2 fruit fly cellular contexts compared by ENCODE assay signal in the genomic region with DNA sequence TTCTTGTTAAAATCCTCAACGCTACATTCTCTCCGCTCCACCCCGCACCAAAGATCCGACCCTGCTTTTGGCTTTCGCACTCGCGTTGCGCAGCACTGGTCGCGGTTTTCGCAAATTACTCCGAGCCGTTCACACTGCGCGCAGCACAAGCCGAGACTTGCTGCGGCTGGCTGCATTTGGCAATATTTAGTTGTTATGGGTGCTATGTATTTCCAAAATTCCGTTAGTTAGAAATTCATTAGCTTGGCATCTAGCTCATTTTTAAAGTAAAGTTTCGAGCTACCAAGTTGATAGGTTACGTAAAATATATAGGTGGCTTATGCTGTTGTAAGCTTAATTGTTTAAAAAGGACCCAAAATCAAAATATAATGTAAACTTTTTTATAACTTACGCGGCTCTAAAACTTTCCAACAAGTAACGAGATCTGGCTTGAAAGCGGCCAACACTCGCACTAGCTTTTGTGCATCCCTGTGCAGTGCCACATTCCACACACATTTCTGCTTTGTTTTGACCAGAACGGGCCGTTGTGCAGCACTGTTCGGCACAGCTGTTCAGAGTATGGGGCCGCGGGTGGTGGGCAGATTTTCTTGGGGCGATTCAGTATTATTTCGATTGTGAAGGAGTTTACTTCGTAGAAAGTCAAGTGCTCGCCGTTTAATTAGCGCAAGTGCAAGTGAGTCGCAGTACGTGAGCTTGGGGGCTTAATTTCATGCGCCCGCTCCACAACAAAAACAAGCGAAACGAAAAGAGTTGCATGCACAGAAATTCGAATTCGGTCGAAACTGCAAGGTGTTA.
TF ChIP-seq lines count a peak whose summit lies in the region.

A gene (minus strand): TSS at position 63 of the 795 bp plus-strand sequence.
A gene (plus strand): TSS at position 554 of the 795 bp plus-strand sequence.

TF ChIP-seq in whole organism, embryonic, 481 proteins besides CTCF, POLR2A, EP300 and RAD21 (continued from another document and continues in another):
- peak; percentile 90 for TF ChIP-seq CG9932 (GFP tag; IDR thresholded peaks at IDR 0.05; lab: Robert Waterston, UW)
- TF ChIP-seq stc (GFP tag; IDR thresholded peaks at IDR 0.05; lab: Robert Waterston, UW): no peak
- no peak for TF ChIP-seq Spps (tag; optimal IDR thresholded peaks at IDR 0.05; lab: Kevin White, UChicago)
- peak; percentile 7; the same call in 1 of the 2 replicates for TF ChIP-seq Adf1 (GFP tag; IDR thresholded peaks at IDR 0.05; lab: Robert Waterston, UW)
- TF ChIP-seq CG14965 (GFP tag; optimal IDR thresholded peaks at IDR 0.05; lab: Kevin White, UChicago; ENCODE audit: borderline replicate concordance): peak; percentile 42
- TF ChIP-seq CG9609 (GFP tag; optimal IDR thresholded peaks at IDR 0.05; lab: Kevin White, UChicago): peak; percentile 80
- no peak; the same call in 1 of the 2 replicates for TF ChIP-seq gt (GFP tag; IDR thresholded peaks at IDR 0.05; lab: Robert Waterston, UW)
- TF ChIP-seq CG43689 (GFP tag; IDR thresholded peaks at IDR 0.05; lab: Robert Waterston, UW): no peak
- TF ChIP-seq CG1602 (GFP tag; optimal IDR thresholded peaks at IDR 0.05; lab: Kevin White, UChicago): peak; percentile 65
- peak; percentile 75 for TF ChIP-seq Hr39 (optimal IDR thresholded peaks at IDR 0.05; lab: Kevin White, UChicago)
- no peak for TF ChIP-seq CG6765 (GFP tag; optimal IDR thresholded peaks at IDR 0.05; lab: Kevin White, UChicago)
- peak; percentile 48 for TF ChIP-seq CG1233 (GFP tag; optimal IDR thresholded peaks at IDR 0.05; lab: Kevin White, UChicago)
- TF ChIP-seq CG11695 (GFP tag; IDR thresholded peaks at IDR 0.05; lab: Robert Waterston, UW): no peak
- TF ChIP-seq cwo (GFP tag; optimal IDR thresholded peaks at IDR 0.05; lab: Kevin White, UChicago): peak; percentile 25
- peak; percentile 78 for TF ChIP-seq CG7556 (GFP tag; optimal IDR thresholded peaks at IDR 0.05; lab: Kevin White, UChicago)
- no peak for TF ChIP-seq zen2 (GFP tag; IDR thresholded peaks at IDR 0.05; lab: Robert Waterston, UW; ENCODE audit: partially characterized antibody)
- TF ChIP-seq CG6854 (GFP tag; optimal IDR thresholded peaks at IDR 0.05; lab: Kevin White, UChicago): no peak
- peak; percentile 93 for TF ChIP-seq Med (GFP tag; lab: Kevin White, UChicago)
- TF ChIP-seq rib (GFP tag; IDR thresholded peaks at IDR 0.05; lab: Robert Waterston, UW): peak; percentile 87
- TF ChIP-seq Nf-YC (tag; optimal IDR thresholded peaks at IDR 0.05; lab: Kevin White, UChicago): peak; percentile 58
- peak; percentile 41 for TF ChIP-seq lbe (GFP tag; optimal IDR thresholded peaks at IDR 0.05; lab: Kevin White, UChicago)
- peak; percentile 68 for TF ChIP-seq CG30020 (tag; optimal IDR thresholded peaks at IDR 0.05; lab: Kevin White, UChicago)
- peak; percentile 100 for TF ChIP-seq sd (tag; optimal IDR thresholded peaks at IDR 0.05; lab: Kevin White, UChicago)
- TF ChIP-seq CG6654 (GFP tag; optimal IDR thresholded peaks at IDR 0.05; lab: Kevin White, UChicago): peak; percentile 36
- peak; percentile 44 for TF ChIP-seq fd96Cb (tag; optimal IDR thresholded peaks at IDR 0.05; lab: Kevin White, UChicago)
- no peak for TF ChIP-seq ERR (GFP tag; optimal IDR thresholded peaks at IDR 0.05; lab: Kevin White, UChicago)
- peak; percentile 38 for TF ChIP-seq CG12071 (GFP tag; optimal IDR thresholded peaks at IDR 0.05; lab: Kevin White, UChicago)
- TF ChIP-seq sim (GFP tag; IDR thresholded peaks at IDR 0.05; lab: Robert Waterston, UW): no peak
- peak; percentile 99 for TF ChIP-seq Ets65A (GFP tag; lab: Kevin White, UChicago)
- TF ChIP-seq HLH54F (GFP tag; optimal IDR thresholded peaks at IDR 0.05; lab: Kevin White, UChicago): peak; percentile 93
- no peak for TF ChIP-seq vnd (GFP tag; IDR thresholded peaks at IDR 0.05; lab: Robert Waterston, UW; ENCODE audit: partially characterized antibody)
- TF ChIP-seq CG3726 (GFP tag; IDR thresholded peaks at IDR 0.05; lab: Robert Waterston, UW): no peak; the same call in 2 of the 3 replicates
- peak; percentile 6 for TF ChIP-seq dmrt99B (tag; optimal IDR thresholded peaks at IDR 0.05; lab: Kevin White, UChicago)
- peak; percentile 50 for TF ChIP-seq btn (GFP tag; optimal IDR thresholded peaks at IDR 0.05; lab: Kevin White, UChicago)
- TF ChIP-seq fd102C (GFP tag; optimal IDR thresholded peaks at IDR 0.05; lab: Kevin White, UChicago): no peak
- peak; percentile 72 for TF ChIP-seq CG8944 (GFP tag; optimal IDR thresholded peaks at IDR 0.05; lab: Kevin White, UChicago)
- peak; percentile 39; the same call in 1 of the 3 replicates for TF ChIP-seq mld (GFP tag; IDR thresholded peaks at IDR 0.05; lab: Robert Waterston, UW; ENCODE audit: partially characterized antibody)
- peak; percentile 75 for TF ChIP-seq zfh1 (GFP tag; IDR thresholded peaks at IDR 0.05; lab: Robert Waterston, UW)
- peak; percentile 81 for TF ChIP-seq CG11456 (GFP tag; IDR thresholded peaks at IDR 0.05; lab: Robert Waterston, UW)
- peak; percentile 23 for TF ChIP-seq CG4617 (GFP tag; optimal IDR thresholded peaks at IDR 0.05; lab: Kevin White, UChicago; ENCODE audit: borderline replicate concordance)
- TF ChIP-seq Doc3 (GFP tag; IDR thresholded peaks at IDR 0.05; lab: Robert Waterston, UW; ENCODE audit: partially characterized antibody): 0 out of 3 replicates have a peak, but pooled peaks have one; percentile 27
- TF ChIP-seq CG5953 (GFP tag; IDR thresholded peaks at IDR 0.05; lab: Robert Waterston, UW): no peak
- peak; percentile 16 for TF ChIP-seq nom (GFP tag; optimal IDR thresholded peaks at IDR 0.05; lab: Kevin White, UChicago)
- TF ChIP-seq CG13296 (GFP tag; optimal IDR thresholded peaks at IDR 0.05; lab: Kevin White, UChicago): peak; percentile 17
- TF ChIP-seq Hand (GFP tag; optimal IDR thresholded peaks at IDR 0.05; lab: Kevin White, UChicago): no peak
- no peak for TF ChIP-seq usp (GFP tag; optimal IDR thresholded peaks at IDR 0.05; lab: Kevin White, UChicago)
- peak; percentile 46 for TF ChIP-seq ftz-f1 (GFP tag; optimal IDR thresholded peaks at IDR 0.05; lab: Kevin White, UChicago)
- TF ChIP-seq slbo (GFP tag; IDR thresholded peaks at IDR 0.05; lab: Robert Waterston, UW): peak; percentile 85
- peak; percentile 78 for TF ChIP-seq Hr3 (GFP tag; optimal IDR thresholded peaks at IDR 0.05; lab: Kevin White, UChicago)
- TF ChIP-seq run (tag; optimal IDR thresholded peaks at IDR 0.05; lab: Kevin White, UChicago): no peak
- peak; percentile 53 for TF ChIP-seq dmrt11E (tag; optimal IDR thresholded peaks at IDR 0.05; lab: Kevin White, UChicago)
- peak; percentile 25 for TF ChIP-seq onecut (GFP tag; IDR thresholded peaks at IDR 0.05; lab: Robert Waterston, UW)
- TF ChIP-seq CG7786 (GFP tag; optimal IDR thresholded peaks at IDR 0.05; lab: Kevin White, UChicago): peak; percentile 86
- no peak for TF ChIP-seq nau (GFP tag; optimal IDR thresholded peaks at IDR 0.05; lab: Kevin White, UChicago)
- TF ChIP-seq Max (GFP tag; optimal IDR thresholded peaks at IDR 0.05; lab: Kevin White, UChicago): peak; percentile 81
- TF ChIP-seq CG31388 (GFP tag; optimal IDR thresholded peaks at IDR 0.05; lab: Kevin White, UChicago): peak; percentile 50
- TF ChIP-seq Deaf1 (tag; optimal IDR thresholded peaks at IDR 0.05; lab: Kevin White, UChicago): no peak
- no peak; the same call in 2 of the 3 replicates for TF ChIP-seq CG34224 (GFP tag; IDR thresholded peaks at IDR 0.05; lab: Robert Waterston, UW; ENCODE audit: partially characterized antibody)
- no peak for TF ChIP-seq toy (GFP tag; IDR thresholded peaks at IDR 0.05; lab: Robert Waterston, UW)

TF ChIP-seq in whole organism, prepupa, 60 proteins besides CTCF, POLR2A, EP300 and RAD21 (continued from another document):
- TF ChIP-seq CG11762 (GFP tag; optimal IDR thresholded peaks at IDR 0.05; lab: Kevin White, UChicago; ENCODE audit: insufficient read depth): no peak
- peak; percentile 62 for TF ChIP-seq achi (GFP tag; optimal IDR thresholded peaks at IDR 0.05; lab: Kevin White, UChicago)
- TF ChIP-seq CG6163 (GFP tag; IDR thresholded peaks at IDR 0.05; lab: Robert Waterston, UW): peak; percentile 59
- peak; percentile 79 for TF ChIP-seq Eip75B (GFP tag; optimal IDR thresholded peaks at IDR 0.05; lab: Kevin White, UChicago)
- TF ChIP-seq vri (GFP tag; optimal IDR thresholded peaks at IDR 0.05; lab: Kevin White, UChicago): peak; percentile 74
- peak; percentile 86 for TF ChIP-seq esn (GFP tag; optimal IDR thresholded peaks at IDR 0.05; lab: Kevin White, UChicago)
